Worm (Caenorhabditis elegans) whole organism, young adult: ENCODE data around the gene seip-1.

Experiments
- B0035.1 ChIP-seq: sonication (generic microtip); optimal IDR thresholded peaks from 2 replicates; lab custom pipeline; 2016; ENCODE audit warnings: missing genetic modification characterization, mild to moderate bottlenecking, missing compliant biosample characterization, missing genotype, missing genetic modification reagents
- B0336.3 ChIP-seq: fragments of 200-800 bp; sonication (Bioruptor generic); IDR thresholded peaks from 2 replicates; pipeline ENCODE4 v1.3.6; 2022; ENCODE audit warnings: missing genetic modification characterization, missing compliant biosample characterization
- F10E7.11 ChIP-seq: sonication (generic microtip); optimal IDR thresholded peaks from 2 replicates; lab custom pipeline; 2017; ENCODE audit warnings: mild to moderate bottlenecking, missing genetic modification characterization, moderate library complexity, missing compliant biosample characterization
- F23B12.7 ChIP-seq: sonication (generic microtip); optimal IDR thresholded peaks from 2 replicates; lab custom pipeline; 2017; ENCODE audit warnings: missing genetic modification characterization, mild to moderate bottlenecking, missing compliant biosample characterization, antibody characterized with exemption, moderate library complexity; ENCODE audit not compliant: insufficient read depth
- F37B4.10 ChIP-seq: fragments of 200-800 bp; sonication (Bioruptor generic); IDR thresholded peaks from 2 replicates; pipeline ENCODE4 v1.3.6; 2022; ENCODE audit warnings: missing genetic modification characterization, missing compliant biosample characterization
- F39B2.1 ChIP-seq: fragments of 200-800 bp; sonication (Bioruptor generic); IDR thresholded peaks from 2 replicates; pipeline ENCODE4 v1.3.6; 2022; ENCODE audit warnings: missing genetic modification reagents, missing genetic modification characterization, missing compliant biosample characterization
- F49E8.2 ChIP-seq: sonication (generic microtip); optimal IDR thresholded peaks from 3 replicates; lab custom pipeline; 2017; ENCODE audit warnings: missing genetic modification characterization, mild to moderate bottlenecking, missing compliant biosample characterization, antibody characterized with exemption, moderate library complexity; ENCODE audit not compliant: insufficient read depth
- F57A8.1 ChIP-seq: fragments of 200-800 bp; sonication (Bioruptor generic); optimal IDR thresholded peaks from 2 replicates; lab custom pipeline; 2018; ENCODE audit warnings: mild to moderate bottlenecking, missing genetic modification characterization, moderate library complexity, missing compliant biosample characterization
- K11D2.4 ChIP-seq: fragments of 200-800 bp; sonication (Bioruptor generic); IDR thresholded peaks from 2 replicates; pipeline ENCODE4 v1.3.6; 2022; ENCODE audit warnings: missing genetic modification reagents, missing genetic modification characterization, missing compliant biosample characterization
- K12H6.12 ChIP-seq: fragments of 200-800 bp; sonication (Bioruptor generic); optimal IDR thresholded peaks from 2 replicates; lab custom pipeline; 2018; ENCODE audit warnings: mild to moderate bottlenecking, missing genetic modification characterization, missing compliant biosample characterization
- T07F8.4 ChIP-seq: sonication (generic microtip); optimal IDR thresholded peaks from 2 replicates; lab custom pipeline; 2016; ENCODE audit warnings: mild to moderate bottlenecking, missing genetic modification characterization, moderate library complexity, missing compliant biosample characterization
- Y56A3A.18 ChIP-seq: fragments of 200-800 bp; sonication (Bioruptor generic); IDR thresholded peaks from 2 replicates; pipeline ENCODE4 v1.3.6; 2022; ENCODE audit warnings: missing genetic modification reagents, missing genetic modification characterization, missing compliant biosample characterization
- Y67H2A.10 ChIP-seq: fragments of 200-800 bp; sonication (Bioruptor generic); conservative IDR thresholded peaks from 2 replicates; pipeline ENCODE4 v1.3.6; 2022; ENCODE audit warnings: missing genetic modification reagents, missing genetic modification characterization, missing compliant biosample characterization
- akir-1 ChIP-seq: fragments of 200-800 bp; sonication (Bioruptor generic); optimal IDR thresholded peaks from 2 replicates; lab custom pipeline; 2018; ENCODE audit warnings: mild to moderate bottlenecking, missing genetic modification characterization, moderate library complexity, missing compliant biosample characterization
- attf-3 ChIP-seq: fragments of 200-800 bp; sonication (Bioruptor generic); conservative IDR thresholded peaks from 2 replicates; pipeline ENCODE4 v1.3.6; 2022; ENCODE audit warnings: missing genetic modification reagents, missing genetic modification characterization, missing compliant biosample characterization
- attf-5 ChIP-seq: fragments of 200-800 bp; sonication (Bioruptor generic); optimal IDR thresholded peaks from 2 replicates; lab custom pipeline; 2018; ENCODE audit warnings: mild to moderate bottlenecking, missing genetic modification characterization, missing compliant biosample characterization
- attf-6 ChIP-seq: fragments of 200-800 bp; sonication (Bioruptor generic); IDR thresholded peaks from 2 replicates; pipeline ENCODE4 v1.3.6; 2022; ENCODE audit warnings: missing genetic modification reagents, missing genetic modification characterization, missing compliant biosample characterization
- cebp-2 ChIP-seq: fragments of 200-800 bp; sonication (Bioruptor generic); IDR thresholded peaks from 2 replicates; pipeline ENCODE4 v1.3.6; 2022; ENCODE audit warnings: missing genetic modification characterization, missing compliant biosample characterization
- ceh-40 ChIP-seq: fragments of 200-800 bp; sonication (Bioruptor generic); IDR thresholded peaks from 2 replicates; pipeline ENCODE4 v1.3.6; 2022; ENCODE audit warnings: missing genetic modification characterization, missing compliant biosample characterization
- ceh-58 ChIP-seq: fragments of 200-800 bp; sonication (Bioruptor generic); IDR thresholded peaks from 2 replicates; pipeline ENCODE4 v1.3.6; 2022; ENCODE audit warnings: missing genetic modification characterization, missing compliant biosample characterization
- ceh-91 ChIP-seq: fragments of 200-800 bp; sonication (Bioruptor generic); IDR thresholded peaks from 2 replicates; pipeline ENCODE4 v1.3.6; 2022; ENCODE audit warnings: missing genetic modification reagents, missing genetic modification characterization, missing compliant biosample characterization
- die-1 ChIP-seq: sonication (generic microtip); optimal IDR thresholded peaks from 2 replicates; lab custom pipeline; 2016; ENCODE audit warnings: missing genotype, mild to moderate bottlenecking, missing genetic modification characterization, missing compliant biosample characterization
- dpff-1 ChIP-seq: sonication (generic microtip); optimal IDR thresholded peaks from 2 replicates; lab custom pipeline; 2017; ENCODE audit warnings: mild to moderate bottlenecking, missing genetic modification characterization, missing compliant biosample characterization
- hmg-20 ChIP-seq: fragments of 200-800 bp; sonication (Bioruptor generic); IDR thresholded peaks from 2 replicates; pipeline ENCODE4 v1.3.6; 2022; ENCODE audit warnings: missing genetic modification reagents, missing genetic modification characterization, missing compliant biosample characterization
- lag-1 ChIP-seq: fragments of 200-800 bp; sonication (Bioruptor generic); IDR thresholded peaks from 2 replicates; pipeline ENCODE4 v1.3.6; 2022; ENCODE audit warnings: missing genetic modification reagents, missing genetic modification characterization, missing compliant biosample characterization
- let-607 ChIP-seq, 2 experiments: fragments of 200-800 bp in 1 of 2; sonication (Bioruptor generic) in 1 of 2; sonication (generic microtip) in 1 of 2; optimal IDR thresholded peaks; 2 replicates each; lab custom pipeline; 2016 to 2018; ENCODE audit warnings: mild to moderate bottlenecking in 2 of 2, missing compliant biosample characterization in 2 of 2, missing genetic modification characterization in 2 of 2, moderate library complexity in 2 of 2, missing genotype in 1 of 2
- lin-54 ChIP-seq: fragments of 200-800 bp; sonication (Bioruptor generic); optimal IDR thresholded peaks from 2 replicates; lab custom pipeline; 2018; ENCODE audit warnings: mild to moderate bottlenecking, missing genetic modification characterization, missing compliant biosample characterization
- lir-1 ChIP-seq: fragments of 200-800 bp; sonication (Bioruptor generic); conservative IDR thresholded peaks from 2 replicates; pipeline ENCODE4 v1.3.6; 2022; ENCODE audit warnings: missing genetic modification reagents, missing genetic modification characterization, missing compliant biosample characterization
- lsy-27 ChIP-seq: sonication (generic microtip); optimal IDR thresholded peaks from 2 replicates; lab custom pipeline; 2017; ENCODE audit warnings: missing genetic modification characterization, mild to moderate bottlenecking, missing compliant biosample characterization, antibody characterized with exemption, missing genotype, borderline replicate concordance; ENCODE audit not compliant: insufficient read depth
- madf-8 ChIP-seq: fragments of 200-800 bp; sonication (Bioruptor generic); conservative IDR thresholded peaks from 2 replicates; pipeline ENCODE4 v1.3.6; 2022; ENCODE audit warnings: missing genetic modification reagents, missing genetic modification characterization, missing compliant biosample characterization
- mel-28 ChIP-seq: sonication (generic microtip); optimal IDR thresholded peaks from 2 replicates; lab custom pipeline; 2016; ENCODE audit warnings: borderline replicate concordance, mild to moderate bottlenecking, missing genetic modification characterization, missing compliant biosample characterization
- mes-4 ChIP-seq: sonication (generic microtip); optimal IDR thresholded peaks from 2 replicates; lab custom pipeline; 2016; ENCODE audit warnings: missing genotype, missing genetic modification characterization, missing compliant biosample characterization
- nfya-2 ChIP-seq: fragments of 200-800 bp; sonication (Bioruptor generic); IDR thresholded peaks from 2 replicates; pipeline ENCODE4 v1.3.6; 2022; ENCODE audit warnings: missing genetic modification reagents, missing genetic modification characterization, missing compliant biosample characterization
- nhr-120 ChIP-seq: fragments of 200-800 bp; sonication (Bioruptor generic); IDR thresholded peaks from 2 replicates; pipeline ENCODE4 v1.3.6; 2022; ENCODE audit warnings: missing genetic modification characterization, missing compliant biosample characterization
- nhr-80 ChIP-seq: sonication (generic microtip); optimal IDR thresholded peaks from 2 replicates; lab custom pipeline; 2016; ENCODE audit warnings: missing genetic modification characterization, missing compliant biosample characterization
- pha-4 ChIP-seq: fragments of 150-350 bp; sonication (generic microtip); optimal IDR thresholded peaks from 2 replicates; lab custom pipeline; 2014; ENCODE audit warnings: missing biosample characterization, missing genetic modification reagents, missing genetic modification characterization
- rec-8 ChIP-seq, 2 experiments: sonication (generic microtip); optimal IDR thresholded peaks; 2 replicates each; lab custom pipeline; 2016; ENCODE audit warnings: mild to moderate bottlenecking in 2 of 2, missing genetic modification characterization in 2 of 2, missing genetic modification reagents in 2 of 2, missing genotype in 2 of 2, missing biosample characterization in 1 of 2, missing compliant biosample characterization in 1 of 2, moderate library complexity in 1 of 2
- repo-1 ChIP-seq: sonication (generic microtip); optimal IDR thresholded peaks from 2 replicates; lab custom pipeline; 2017; ENCODE audit warnings: mild to moderate bottlenecking, missing genetic modification characterization, missing compliant biosample characterization
- rpc-1 ChIP-seq, 2 experiments: fragments of 150-350 bp in 1 of 2; sonication (generic microtip) in 1 of 2; optimal IDR thresholded peaks; 2 replicates each; lab custom pipeline; 2014 to 2018; ENCODE audit warnings: missing biosample characterization in 1 of 2, missing genetic modification characterization in 1 of 2, missing genetic modification reagents in 1 of 2, missing genotype in 1 of 2
- snpc-1.3 ChIP-seq: sonication (generic microtip); optimal IDR thresholded peaks from 2 replicates; lab custom pipeline; 2017; ENCODE audit warnings: missing genetic modification characterization, mild to moderate bottlenecking, missing compliant biosample characterization, antibody characterized with exemption, moderate library complexity, missing genotype, missing genetic modification reagents; ENCODE audit not compliant: insufficient read depth
- somi-1 ChIP-seq: fragments of 200-800 bp; sonication (Bioruptor generic); optimal IDR thresholded peaks from 2 replicates; lab custom pipeline; 2018; ENCODE audit warnings: mild to moderate bottlenecking, missing genetic modification characterization, missing compliant biosample characterization
- tbp1 ChIP-seq: fragments of 200-800 bp; sonication (Bioruptor generic); optimal IDR thresholded peaks from 2 replicates; lab custom pipeline; 2018; ENCODE audit warnings: mild to moderate bottlenecking, missing genetic modification characterization, missing compliant biosample characterization
- unc-62 ChIP-seq: fragments of 150-350 bp; optimal IDR thresholded peaks from 2 replicates; lab custom pipeline; 2014; ENCODE audit warnings: missing biosample characterization, missing genetic modification reagents, missing genetic modification characterization
- ztf-18 ChIP-seq: sonication (generic microtip); optimal IDR thresholded peaks from 2 replicates; lab custom pipeline; 2016; ENCODE audit warnings: missing genotype, mild to moderate bottlenecking, missing genetic modification characterization, missing compliant biosample characterization
- ztf-22 ChIP-seq: fragments of 200-800 bp; sonication (Bioruptor generic); optimal IDR thresholded peaks from 2 replicates; lab custom pipeline; 2018; ENCODE audit warnings: mild to moderate bottlenecking, missing genetic modification characterization, moderate library complexity, missing compliant biosample characterization
- ztf-6 ChIP-seq: fragments of 200-800 bp; sonication (Bioruptor generic); IDR thresholded peaks from 2 replicates; pipeline ENCODE4 v1.3.6; 2022; ENCODE audit warnings: missing genetic modification reagents, missing genetic modification characterization, missing compliant biosample characterization

Gene seip-1

DNA sequence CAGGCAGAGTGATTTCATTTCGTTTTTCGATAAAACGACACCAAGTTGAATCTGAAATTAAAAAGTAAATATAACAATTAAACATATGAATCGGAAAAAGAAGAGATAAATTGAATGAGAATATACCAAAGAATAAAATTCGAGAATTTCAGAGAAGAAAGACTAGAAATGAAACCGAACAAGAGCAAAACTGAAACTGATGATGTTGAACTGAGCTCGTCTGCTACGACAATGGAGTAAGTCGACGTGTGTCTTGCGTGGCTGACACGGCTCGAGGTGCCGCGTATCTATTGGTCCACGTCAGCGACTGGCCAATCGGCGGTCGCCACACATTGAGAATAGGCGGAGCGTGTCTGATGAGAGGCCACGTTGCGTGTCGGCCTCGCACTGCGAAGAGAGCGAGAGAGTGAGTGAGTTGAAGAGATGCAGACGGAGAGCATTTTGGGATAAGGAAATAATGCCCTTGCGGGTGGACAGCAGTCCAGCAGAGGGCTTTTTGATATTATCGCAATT, 47.5 kb upstream of the seip-1 start, which contains the start of gene crt-1 (continued):
- TF ChIP-seq snpc-1.3 (tag; lab: Kevin White, UChicago) (no peak), nhr-80 (peak; percentile 89), let-607 (tag; optimal IDR thresholded peaks at IDR 0.05; lab: Kevin White, UChicago) (peak; percentile 98 to 99), unc-62 (GFP tag; lab: Kevin White, UChicago) (no peak), attf-5 (GFP tag; lab: Kevin White, UChicago) (peak; percentile 78), mes-4 (no peak), ceh-40 (GFP tag; lab: Robert Waterston, UW) (no peak; the same call in 1 of the 2 replicates), die-1 (no peak), lin-54 (GFP tag; lab: Kevin White, UChicago) (peak; percentile 86), lir-1 (GFP tag; lab: Robert Waterston, UW) (0 out of 2 replicates have a peak, but pooled peaks have one; percentile 26), K11D2.4 (GFP tag; lab: Robert Waterston, UW) (peak; percentile 89), ztf-22 (GFP tag; lab: Kevin White, UChicago) (peak; percentile 29), lsy-27 (tag; lab: Kevin White, UChicago) (no peak), T07F8.4 (no peak), hmg-20 (GFP tag; lab: Robert Waterston, UW) (no peak), madf-8 (GFP tag; lab: Robert Waterston, UW) (no peak), nhr-120 (GFP tag; lab: Robert Waterston, UW) (no peak), ztf-18 (peak; percentile 79), somi-1 (GFP tag; lab: Kevin White, UChicago) (peak; percentile 82), F57A8.1 (GFP tag; lab: Kevin White, UChicago) (no peak), Y56A3A.18 (GFP tag; lab: Robert Waterston, UW) (0 out of 2 replicates have a peak, but pooled peaks have one; percentile 64), dpff-1 (tag; lab: Kevin White, UChicago) (no peak), F10E7.11 (no peak), mel-28 (no peak), cebp-2 (no peak), F39B2.1 (GFP tag; lab: Robert Waterston, UW) (no peak), nfya-2 (peak; percentile 99), F37B4.10 (GFP tag; lab: Robert Waterston, UW) (0 out of 2 replicates have a peak, but pooled peaks have one; percentile 56), attf-3 (0 out of 2 replicates have a peak, but pooled peaks have one; percentile 32), repo-1 (tag; lab: Kevin White, UChicago) (peak; percentile 44), B0035.1 (tag; lab: Kevin White, UChicago) (no peak), attf-6 (GFP tag; lab: Robert Waterston, UW) (no peak), F49E8.2 (no peak), pha-4 (no peak), lag-1 (GFP tag; lab: Robert Waterston, UW) (no peak), akir-1 (GFP tag; lab: Kevin White, UChicago) (no peak), rpc-1 (optimal IDR thresholded peaks at IDR 0.05; lab: Kevin White, UChicago) (no peak), rpc-1 (tag; optimal IDR thresholded peaks at IDR 0.05; lab: Kevin White, UChicago) (no peak), ceh-91 (GFP tag; lab: Robert Waterston, UW) (no peak), Y67H2A.10 (no peak), F23B12.7 (no peak), ceh-58 (no peak), B0336.3 (GFP tag; lab: Robert Waterston, UW) (peak; percentile 90), rec-8 (tag; optimal IDR thresholded peaks at IDR 0.05; lab: Kevin White, UChicago) (no peak), K12H6.12 (tag; lab: Kevin White, UChicago) (peak; percentile 88), tbp1 (GFP tag; lab: Kevin White, UChicago) (peak; percentile 63), ztf-6 (no peak)
